Fruit fly (Drosophila melanogaster): ENCODE measurements around the gene CG3108.

The CG3108 gene

DNA sequence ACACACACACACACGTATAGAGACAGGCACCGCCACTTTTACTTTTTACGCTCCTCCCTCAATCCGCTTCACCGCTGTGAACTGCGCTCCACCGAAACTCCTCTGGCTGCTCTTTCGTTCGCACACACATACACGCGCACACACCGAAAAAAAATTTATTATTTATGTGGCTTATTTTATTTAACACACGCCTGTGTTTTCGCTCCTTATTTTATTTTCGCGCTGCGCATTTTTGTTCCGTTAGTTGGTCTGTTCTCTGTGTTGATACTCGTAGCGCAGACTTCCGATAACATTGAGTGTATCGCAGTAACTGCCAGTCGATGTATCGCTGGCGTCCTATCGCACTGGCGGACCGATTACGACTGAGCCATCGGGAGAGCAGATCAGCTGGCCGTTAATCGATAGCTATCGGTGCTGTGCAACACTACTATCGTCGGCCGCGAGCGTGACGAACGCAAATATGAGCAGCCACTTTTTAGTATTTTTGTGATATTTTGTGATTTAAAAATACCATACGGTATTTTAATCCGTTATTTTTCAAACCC, 43.7 kb downstream of the CG3108 start, which contains the start of gene Snx27 (continued):
- TF ChIP-seq CG8924 (tag; optimal IDR thresholded peaks at IDR 0.05) = peak; percentile 43
- no peak for TF ChIP-seq CG8089 (GFP tag; optimal IDR thresholded peaks at IDR 0.05)
- TF ChIP-seq dysf (GFP tag; IDR thresholded peaks at IDR 0.05) = peak; percentile 60; the same call in 2 of the 3 replicates
- TF ChIP-seq CG32532 (GFP tag; IDR thresholded peaks at IDR 0.05) = peak; percentile 65
- peak; percentile 48 for TF ChIP-seq CG13894 (tag; optimal IDR thresholded peaks at IDR 0.05)
- peak; percentile 100 for TF ChIP-seq amos (GFP tag; IDR thresholded peaks at IDR 0.05; ENCODE audit: partially characterized antibody)
- no peak for TF ChIP-seq CG18476 (GFP tag; optimal IDR thresholded peaks at IDR 0.05)
- TF ChIP-seq B-H1 (GFP tag; IDR thresholded peaks at IDR 0.05) = no peak
- peak; percentile 92 for TF ChIP-seq CG9932 (GFP tag; IDR thresholded peaks at IDR 0.05)
- peak; percentile 99 for TF ChIP-seq vnd (GFP tag; IDR thresholded peaks at IDR 0.05; ENCODE audit: partially characterized antibody)
- peak; percentile 33 for TF ChIP-seq pb (GFP tag; optimal IDR thresholded peaks at IDR 0.05)
- no peak for TF ChIP-seq CG1529 (GFP tag; optimal IDR thresholded peaks at IDR 0.05)
- TF ChIP-seq CG2875 (GFP tag; optimal IDR thresholded peaks at IDR 0.05) = no peak
- TF ChIP-seq CG1832 (GFP tag; optimal IDR thresholded peaks at IDR 0.05) = no peak
- TF ChIP-seq CG7963 (GFP tag; IDR thresholded peaks at IDR 0.05; ENCODE audit: partially characterized antibody) = peak; percentile 99
- TF ChIP-seq CG14710 (tag; optimal IDR thresholded peaks at IDR 0.05) = peak; percentile 66
- TF ChIP-seq D19A (tag; optimal IDR thresholded peaks at IDR 0.05) = peak; percentile 16
- TF ChIP-seq chinmo (GFP tag; IDR thresholded peaks at IDR 0.05; ENCODE audit: partially characterized antibody) = peak; percentile 99
- TF ChIP-seq her (GFP tag; optimal IDR thresholded peaks at IDR 0.05) = peak; percentile 100
- peak; percentile 90 for TF ChIP-seq gfzf (GFP tag; optimal IDR thresholded peaks at IDR 0.05)
- no peak for TF ChIP-seq ab (GFP tag; optimal IDR thresholded peaks at IDR 0.05)
- TF ChIP-seq Chrac-16 (GFP tag; optimal IDR thresholded peaks at IDR 0.05) = peak; percentile 12
- TF ChIP-seq sens (GFP tag) = peak; percentile 89
- peak; percentile 41 for TF ChIP-seq CG15601 (tag; optimal IDR thresholded peaks at IDR 0.05)
- TF ChIP-seq Hr51 (GFP tag; optimal IDR thresholded peaks at IDR 0.05) = peak in 1 of 2 experiments; percentile 50
- no peak for TF ChIP-seq H15 (GFP tag; IDR thresholded peaks at IDR 0.05)
- TF ChIP-seq ap (GFP tag; IDR thresholded peaks at IDR 0.05) = no peak
- peak; percentile 99 for TF ChIP-seq Scr (GFP tag; IDR thresholded peaks at IDR 0.05; ENCODE audit: partially characterized antibody)
- no peak for TF ChIP-seq Usf (GFP tag; optimal IDR thresholded peaks at IDR 0.05)
- TF ChIP-seq CG7357 (GFP tag; IDR thresholded peaks at IDR 0.05) = no peak
- peak; percentile 100 for TF ChIP-seq CG16813 (GFP tag; IDR thresholded peaks at IDR 0.05; ENCODE audit: partially characterized antibody)
- TF ChIP-seq CG10366 (GFP tag; IDR thresholded peaks at IDR 0.05) = peak; percentile 22; the same call in 1 of the 2 replicates
- TF ChIP-seq Elba2 (GFP tag; optimal IDR thresholded peaks at IDR 0.05) = no peak
- TF ChIP-seq Drgx (GFP tag; IDR thresholded peaks at IDR 0.05) = no peak
- no peak for TF ChIP-seq CG15696 (tag; optimal IDR thresholded peaks at IDR 0.05)
- TF ChIP-seq Bdp1 (GFP tag; optimal IDR thresholded peaks at IDR 0.05) = no peak
- peak; percentile 75 for TF ChIP-seq p53 (GFP tag; optimal IDR thresholded peaks at IDR 0.05)
- TF ChIP-seq CTCF (GFP tag; optimal IDR thresholded peaks at IDR 0.05) = peak; percentile 50
- TF ChIP-seq ro (GFP tag; IDR thresholded peaks at IDR 0.05) = no peak
- no peak for TF ChIP-seq CG12219 (GFP tag; optimal IDR thresholded peaks at IDR 0.05)
- peak; percentile 100 for TF ChIP-seq BEAF-32 (GFP tag; optimal IDR thresholded peaks at IDR 0.05)
- TF ChIP-seq CG11247 (GFP tag; IDR thresholded peaks at IDR 0.05) = peak; percentile 59; the same call in 1 of the 2 replicates
- TF ChIP-seq CG11093 (GFP tag; IDR thresholded peaks at IDR 0.05) = no peak
- TF ChIP-seq E2f2 (GFP tag; IDR thresholded peaks at IDR 0.05) = peak; percentile 76
- peak; percentile 95 for TF ChIP-seq Med (GFP tag)
- TF ChIP-seq CG1603 (tag; optimal IDR thresholded peaks at IDR 0.05) = peak; percentile 94
- peak; percentile 36; the same call in 1 of the 3 replicates for TF ChIP-seq Aef1 (GFP tag; IDR thresholded peaks at IDR 0.05)
- no peak for TF ChIP-seq CG16779 (GFP tag; IDR thresholded peaks at IDR 0.05)
- TF ChIP-seq CG31365 (tag; optimal IDR thresholded peaks at IDR 0.05) = no peak
- peak; percentile 100 for TF ChIP-seq Bgb (GFP tag; IDR thresholded peaks at IDR 0.05; ENCODE audit: partially characterized antibody)
- TF ChIP-seq Hsf (GFP tag; optimal IDR thresholded peaks at IDR 0.05) = peak; percentile 50

All from whole organism, embryonic.